Worm (Caenorhabditis elegans) whole organism, late embryonic: ENCODE data around the gene bed-2.

Experiments used
- ceh-19 ChIP-seq: fragments of 200-800 bp; sonication (Bioruptor generic); optimal IDR thresholded peaks from 2 replicates; lab custom pipeline; 2018; ENCODE audit warnings: mild to moderate bottlenecking, missing genetic modification characterization, missing compliant biosample characterization
- che-1 ChIP-seq: sonication (generic microtip); optimal IDR thresholded peaks from 2 replicates; lab custom pipeline; 2016; ENCODE audit warnings: mild to moderate bottlenecking, missing genetic modification characterization, missing compliant biosample characterization
- elt-2 ChIP-seq: sonication (generic microtip); optimal IDR thresholded peaks from 2 replicates; lab custom pipeline; 2016; ENCODE audit warnings: missing genetic modification reagents, missing genetic modification characterization, missing compliant biosample characterization
- eyg-1 ChIP-seq: sonication (generic microtip); optimal IDR thresholded peaks from 2 replicates; lab custom pipeline; 2016; ENCODE audit warnings: missing genotype, missing genetic modification characterization, missing compliant biosample characterization
- fax-1 ChIP-seq: sonication (generic microtip); optimal IDR thresholded peaks from 2 replicates; lab custom pipeline; 2016; ENCODE audit warnings: missing genotype, missing genetic modification characterization, missing compliant biosample characterization
- lin-11 ChIP-seq: fragments of 200-800 bp; sonication (Bioruptor generic); optimal IDR thresholded peaks from 2 replicates; lab custom pipeline; 2018; ENCODE audit warnings: mild to moderate bottlenecking, missing genetic modification characterization, missing compliant biosample characterization
- nhr-11 ChIP-seq: fragments of 150-350 bp; optimal IDR thresholded peaks from 2 replicates; lab custom pipeline; 2014; ENCODE audit warnings: missing biosample characterization, missing genetic modification characterization
- pag-3 ChIP-seq: sonication (generic microtip); optimal IDR thresholded peaks from 2 replicates; lab custom pipeline; 2016; ENCODE audit warnings: missing compliant biosample characterization, missing genetic modification characterization, borderline replicate concordance
- pha-2 ChIP-seq: sonication (generic microtip); optimal IDR thresholded peaks from 2 replicates; lab custom pipeline; 2017; ENCODE audit warnings: mild to moderate bottlenecking, missing genetic modification characterization, missing compliant biosample characterization
- pqm-1 ChIP-seq: sonication (generic microtip); optimal IDR thresholded peaks from 2 replicates; lab custom pipeline; 2016; ENCODE audit warnings: missing genetic modification characterization, missing compliant biosample characterization
- sdc-2 ChIP-seq: sonication (generic microtip); optimal IDR thresholded peaks from 2 replicates; lab custom pipeline; 2016; ENCODE audit warnings: missing genotype, missing genetic modification characterization, missing compliant biosample characterization
- tbx-2 ChIP-seq: sonication (generic microtip); optimal IDR thresholded peaks from 2 replicates; lab custom pipeline; 2016; ENCODE audit warnings: missing genetic modification characterization, missing compliant biosample characterization
- unc-55 ChIP-seq: sonication (generic microtip); optimal IDR thresholded peaks from 2 replicates; lab custom pipeline; 2017; ENCODE audit warnings: missing biosample characterization, missing genetic modification reagents, missing genetic modification characterization

- TF ChIP-seq eyg-1 (tag; lab: Kevin White, UChicago): no peak
- no peak for TF ChIP-seq pqm-1 (tag; lab: Kevin White, UChicago)
- no peak for TF ChIP-seq sdc-2
- TF ChIP-seq tbx-2 (tag; lab: Kevin White, UChicago): no peak
- TF ChIP-seq nhr-11 (tag; lab: Kevin White, UChicago): no peak
- no peak for TF ChIP-seq unc-55
- no peak for TF ChIP-seq lin-11
- TF ChIP-seq ceh-19 (GFP tag; lab: Kevin White, UChicago): no peak
- TF ChIP-seq elt-2 (tag; lab: Kevin White, UChicago): no peak
- no peak for TF ChIP-seq fax-1 (tag; lab: Kevin White, UChicago)
- TF ChIP-seq che-1 (tag; lab: Kevin White, UChicago): no peak
- no peak for TF ChIP-seq pha-2 (tag; lab: Kevin White, UChicago)
- no peak for TF ChIP-seq pag-3
These were observed 6.7 kb upstream of the bed-2 start for ce11 chrIII:11477307-11477706.
